Worm (Caenorhabditis elegans): Measurements from ENCODE around the gene fbxb-21.
"Not testable (repeated sequence)": the region's sequence is repeated elsewhere in the genome, so short reads cannot be mapped to it uniquely, and the experiment has no call there.

fbxb-21 gene

ce11 chrII:1632216-1632615, 16.5 kb downstream of the fbxb-21 start, which contains the start of gene C08E3.13:
C08E3.13 (minus strand) TSS chrII:1632316.
- TF ChIP-seq ztf-29 (GFP tag; IDR thresholded peaks at IDR 0.05); ztf-23 (GFP tag; IDR thresholded peaks at IDR 0.05); klf-2 (GFP tag; conservative IDR thresholded peaks at IDR 0.05): not testable (repeated sequence)

ce11 chrII:1627783-1628182, 20.9 kb downstream of the fbxb-21 start, which contains the start of gene C08E3.15:
C08E3.15 (minus strand) TSS chrII:1627883.
- TF ChIP-seq T22C8.4 (GFP tag; IDR thresholded peaks at IDR 0.05); cog-1 (tag; optimal IDR thresholded peaks at IDR 0.05); ref-1 (GFP tag; conservative IDR thresholded peaks at IDR 0.05): not testable (repeated sequence)

ce11 chrII:1625666-1626065, 23.0 kb downstream of the fbxb-21 start, which contains the start of gene C08E3.14:
C08E3.14 (plus strand) TSS chrII:1625966.
- no peak for TF ChIP-seq med-1 (GFP tag; optimal IDR thresholded peaks at IDR 0.05; ENCODE audit: insufficient read depth)

ce11 chrII:1624572-1624971, 24.1 kb downstream of the fbxb-21 start, which contains the start of gene fbxa-160:
fbxa-160 (minus strand) TSS chrII:1624672.
- no peak for TF ChIP-seq T22C8.4 (GFP tag; IDR thresholded peaks at IDR 0.05)
- no peak for TF ChIP-seq ztf-29 (GFP tag; IDR thresholded peaks at IDR 0.05)

ce11 chrII:1621795-1622194, 26.9 kb downstream of the fbxb-21 start:
- no peak for TF ChIP-seq klf-2 (GFP tag; conservative IDR thresholded peaks at IDR 0.05)
- no peak for TF ChIP-seq tab-1 (GFP tag; IDR thresholded peaks at IDR 0.05)
- TF ChIP-seq cog-1 (tag; optimal IDR thresholded peaks at IDR 0.05), result no peak
- no peak for TF ChIP-seq ztf-23 (GFP tag; IDR thresholded peaks at IDR 0.05)
- no peak for TF ChIP-seq med-1 (GFP tag; optimal IDR thresholded peaks at IDR 0.05; ENCODE audit: insufficient read depth)
- no peak for TF ChIP-seq ref-1 (GFP tag; conservative IDR thresholded peaks at IDR 0.05)
- no peak for TF ChIP-seq ztf-29 (GFP tag; IDR thresholded peaks at IDR 0.05)
- TF ChIP-seq flt-1 (GFP tag; IDR thresholded peaks at IDR 0.05), result no peak
- no peak for TF ChIP-seq T22C8.4 (GFP tag; IDR thresholded peaks at IDR 0.05)

- TF ChIP-seq ztf-29 (GFP tag; IDR thresholded peaks at IDR 0.05) (no peak), flt-1 (GFP tag; IDR thresholded peaks at IDR 0.05) (no peak), cog-1 (tag; optimal IDR thresholded peaks at IDR 0.05) (no peak), tab-1 (GFP tag; IDR thresholded peaks at IDR 0.05) (no peak), T22C8.4 (GFP tag; IDR thresholded peaks at IDR 0.05) (no peak), klf-2 (GFP tag; conservative IDR thresholded peaks at IDR 0.05) (no peak), ref-1 (GFP tag; conservative IDR thresholded peaks at IDR 0.05) (no peak), med-1 (GFP tag; optimal IDR thresholded peaks at IDR 0.05; ENCODE audit: insufficient read depth) (no peak), ztf-23 (GFP tag; IDR thresholded peaks at IDR 0.05) (no peak)
These were observed 27.5 kb downstream of the fbxb-21 start, which contains the start of gene fbxa-158 for ce11 chrII:1621180-1621579. fbxa-158 (minus strand) TSS chrII:1621280.

ce11 chrII:1618948-1619347, 29.7 kb downstream of the fbxb-21 start, which contains the start of gene fbxa-166:
fbxa-166 (minus strand) TSS chrII:1619048.
- TF ChIP-seq flt-1 (GFP tag; IDR thresholded peaks at IDR 0.05), result no peak
- TF ChIP-seq T22C8.4 (GFP tag; IDR thresholded peaks at IDR 0.05), result no peak
- no peak for TF ChIP-seq ref-1 (GFP tag; conservative IDR thresholded peaks at IDR 0.05)
- TF ChIP-seq med-1 (GFP tag; optimal IDR thresholded peaks at IDR 0.05; ENCODE audit: insufficient read depth), result no peak

- TF ChIP-seq T22C8.4 (GFP tag; IDR thresholded peaks at IDR 0.05) (no peak), ztf-23 (GFP tag; IDR thresholded peaks at IDR 0.05) (no peak), cog-1 (tag; optimal IDR thresholded peaks at IDR 0.05) (no peak), ztf-29 (GFP tag; IDR thresholded peaks at IDR 0.05) (no peak), klf-2 (GFP tag; conservative IDR thresholded peaks at IDR 0.05) (no peak), flt-1 (GFP tag; IDR thresholded peaks at IDR 0.05) (no peak), tab-1 (GFP tag; IDR thresholded peaks at IDR 0.05) (no peak)
These were observed 32.3 kb downstream of the fbxb-21 start, which contains the start of gene fbxa-165 for ce11 chrII:1616382-1616781. fbxa-165 (minus strand) TSS chrII:1616482.

ce11 chrII:1613972-1614371, 34.7 kb downstream of the fbxb-21 start, which contains the start of gene fbxa-164:
fbxa-164 (minus strand) TSS chrII:1614072.
- TF ChIP-seq T22C8.4 (GFP tag; IDR thresholded peaks at IDR 0.05), result no peak
- TF ChIP-seq med-1 (GFP tag; optimal IDR thresholded peaks at IDR 0.05; ENCODE audit: insufficient read depth), result no peak
- TF ChIP-seq tab-1 (GFP tag; IDR thresholded peaks at IDR 0.05), result no peak
- TF ChIP-seq klf-2 (GFP tag; conservative IDR thresholded peaks at IDR 0.05), result no peak
- TF ChIP-seq ztf-29 (GFP tag; IDR thresholded peaks at IDR 0.05), result no peak
- TF ChIP-seq ztf-23 (GFP tag; IDR thresholded peaks at IDR 0.05), result no peak
- no peak for TF ChIP-seq flt-1 (GFP tag; IDR thresholded peaks at IDR 0.05)
- TF ChIP-seq cog-1 (tag; optimal IDR thresholded peaks at IDR 0.05), result no peak
- TF ChIP-seq ref-1 (GFP tag; conservative IDR thresholded peaks at IDR 0.05), result no peak

ce11 chrII:1610630-1611029, 38.0 kb downstream of the fbxb-21 start, which contains the start of gene fbxa-163:
fbxa-163 (minus strand) TSS chrII:1610730.
- no peak for TF ChIP-seq ztf-29 (GFP tag; IDR thresholded peaks at IDR 0.05)
- no peak for TF ChIP-seq T22C8.4 (GFP tag; IDR thresholded peaks at IDR 0.05)
- TF ChIP-seq med-1 (GFP tag; optimal IDR thresholded peaks at IDR 0.05; ENCODE audit: insufficient read depth), result no peak
- no peak for TF ChIP-seq ztf-23 (GFP tag; IDR thresholded peaks at IDR 0.05)
- no peak for TF ChIP-seq klf-2 (GFP tag; conservative IDR thresholded peaks at IDR 0.05)
- TF ChIP-seq ref-1 (GFP tag; conservative IDR thresholded peaks at IDR 0.05), result no peak
- TF ChIP-seq cog-1 (tag; optimal IDR thresholded peaks at IDR 0.05), result no peak
- no peak for TF ChIP-seq flt-1 (GFP tag; IDR thresholded peaks at IDR 0.05)
- no peak for TF ChIP-seq tab-1 (GFP tag; IDR thresholded peaks at IDR 0.05)

- TF ChIP-seq med-1 (GFP tag; optimal IDR thresholded peaks at IDR 0.05; ENCODE audit: insufficient read depth) (no peak), cog-1 (tag; optimal IDR thresholded peaks at IDR 0.05) (no peak), klf-2 (GFP tag; conservative IDR thresholded peaks at IDR 0.05) (no peak), ztf-29 (GFP tag; IDR thresholded peaks at IDR 0.05) (no peak)
These were observed 39.8 kb downstream of the fbxb-21 start for ce11 chrII:1608915-1609314.
